Worm (Caenorhabditis elegans) whole organism, young adult: ENCODE results near the gene F45E1.1.

ENCODE experiments used
- B0261.1 ChIP-seq: sonication (generic microtip); optimal IDR thresholded peaks from 2 replicates; lab custom pipeline; 2016; ENCODE audit warnings: mild to moderate bottlenecking, missing genetic modification characterization, moderate library complexity, missing compliant biosample characterization
- C17E4.6 ChIP-seq: fragments of 200-800 bp; sonication (Bioruptor generic); IDR thresholded peaks from 2 replicates; pipeline ENCODE4 v1.3.6; 2022; ENCODE audit warnings: missing genetic modification reagents, missing genetic modification characterization, missing compliant biosample characterization
- D2030.7 ChIP-seq: fragments of 200-800 bp; sonication (Bioruptor generic); IDR thresholded peaks from 2 replicates; pipeline ENCODE4 v1.3.6; 2022; ENCODE audit warnings: missing genetic modification reagents, missing genetic modification characterization, missing compliant biosample characterization
- F22D6.2 ChIP-seq: sonication (generic microtip); optimal IDR thresholded peaks from 2 replicates; lab custom pipeline; 2016; ENCODE audit warnings: mild to moderate bottlenecking, missing genetic modification characterization, missing compliant biosample characterization
- F23B12.7 ChIP-seq: sonication (generic microtip); optimal IDR thresholded peaks from 2 replicates; lab custom pipeline; 2017; ENCODE audit warnings: missing genetic modification characterization, mild to moderate bottlenecking, missing compliant biosample characterization, antibody characterized with exemption, moderate library complexity; ENCODE audit not compliant: insufficient read depth
- F39B2.1 ChIP-seq: fragments of 200-800 bp; sonication (Bioruptor generic); IDR thresholded peaks from 2 replicates; pipeline ENCODE4 v1.3.6; 2022; ENCODE audit warnings: missing genetic modification reagents, missing genetic modification characterization, missing compliant biosample characterization
- F49E8.2 ChIP-seq: sonication (generic microtip); optimal IDR thresholded peaks from 3 replicates; lab custom pipeline; 2017; ENCODE audit warnings: missing genetic modification characterization, mild to moderate bottlenecking, missing compliant biosample characterization, antibody characterized with exemption, moderate library complexity; ENCODE audit not compliant: insufficient read depth
- F52B5.7 ChIP-seq: sonication (generic microtip); optimal IDR thresholded peaks from 2 replicates; lab custom pipeline; 2016; ENCODE audit warnings: mild to moderate bottlenecking, missing genetic modification characterization, missing compliant biosample characterization
- F57A8.1 ChIP-seq: fragments of 200-800 bp; sonication (Bioruptor generic); optimal IDR thresholded peaks from 2 replicates; lab custom pipeline; 2018; ENCODE audit warnings: mild to moderate bottlenecking, missing genetic modification characterization, moderate library complexity, missing compliant biosample characterization
- K11D2.4 ChIP-seq: fragments of 200-800 bp; sonication (Bioruptor generic); IDR thresholded peaks from 2 replicates; pipeline ENCODE4 v1.3.6; 2022; ENCODE audit warnings: missing genetic modification reagents, missing genetic modification characterization, missing compliant biosample characterization
- Y53G8AR.9 ChIP-seq: fragments of 200-800 bp; sonication (Bioruptor generic); conservative IDR thresholded peaks from 2 replicates; pipeline ENCODE4 v1.3.6; 2022; ENCODE audit warnings: missing genetic modification reagents, missing genetic modification characterization, missing compliant biosample characterization
- Y56A3A.18 ChIP-seq: fragments of 200-800 bp; sonication (Bioruptor generic); IDR thresholded peaks from 2 replicates; pipeline ENCODE4 v1.3.6; 2022; ENCODE audit warnings: missing genetic modification reagents, missing genetic modification characterization, missing compliant biosample characterization
- Y79H2A.3 ChIP-seq: fragments of 200-800 bp; sonication (Bioruptor generic); conservative IDR thresholded peaks from 2 replicates; pipeline ENCODE4 v1.3.6; 2022; ENCODE audit warnings: missing genetic modification reagents, missing genetic modification characterization, missing compliant biosample characterization
- aptf-2 ChIP-seq: fragments of 200-800 bp; sonication (Bioruptor generic); conservative IDR thresholded peaks from 2 replicates; pipeline ENCODE4 v1.3.6; 2022; ENCODE audit warnings: missing genetic modification reagents, missing genetic modification characterization, missing compliant biosample characterization
- attf-6 ChIP-seq: fragments of 200-800 bp; sonication (Bioruptor generic); IDR thresholded peaks from 2 replicates; pipeline ENCODE4 v1.3.6; 2022; ENCODE audit warnings: missing genetic modification reagents, missing genetic modification characterization, missing compliant biosample characterization
- cebp-1 ChIP-seq, 2 experiments: fragments of 200-800 bp in 1 of 2; sonication (Bioruptor generic) in 1 of 2; sonication (generic microtip) in 1 of 2; IDR thresholded peaks in 1 of 2; optimal IDR thresholded peaks in 1 of 2; 2 replicates each; pipeline versions ENCODE4 v1.3.6 to Lab custom; 2017 to 2022; ENCODE audit warnings: missing compliant biosample characterization in 2 of 2, missing genetic modification characterization in 2 of 2, mild to moderate bottlenecking in 1 of 2, missing genetic modification reagents in 1 of 2, moderate library complexity in 1 of 2
- die-1 ChIP-seq: sonication (generic microtip); optimal IDR thresholded peaks from 2 replicates; lab custom pipeline; 2016; ENCODE audit warnings: missing genotype, mild to moderate bottlenecking, missing genetic modification characterization, missing compliant biosample characterization
- dox-1 ChIP-seq: fragments of 200-800 bp; sonication (Bioruptor generic); IDR thresholded peaks from 2 replicates; pipeline ENCODE4 v1.3.6; 2022; ENCODE audit warnings: missing genetic modification reagents, missing genetic modification characterization, missing compliant biosample characterization
- egl-44 ChIP-seq: fragments of 200-800 bp; sonication (Bioruptor generic); IDR thresholded peaks from 2 replicates; pipeline ENCODE4 v1.3.6; 2022; ENCODE audit warnings: missing genetic modification reagents, missing genetic modification characterization, missing compliant biosample characterization
- gei-17 ChIP-seq: fragments of 200-800 bp; sonication (Bioruptor generic); optimal IDR thresholded peaks from 2 replicates; lab custom pipeline; 2018; ENCODE audit warnings: mild to moderate bottlenecking, missing genetic modification characterization, missing compliant biosample characterization
- hlh-26 ChIP-seq: fragments of 200-800 bp; sonication (Bioruptor generic); conservative IDR thresholded peaks from 2 replicates; pipeline ENCODE4 v1.3.6; 2022; ENCODE audit warnings: missing genetic modification reagents, missing genetic modification characterization, missing compliant biosample characterization
- hsf-1 ChIP-seq: fragments of 200-800 bp; sonication (Bioruptor generic); IDR thresholded peaks from 2 replicates; pipeline ENCODE4 v1.3.6; 2022; ENCODE audit warnings: missing genetic modification reagents, missing genetic modification characterization, missing compliant biosample characterization
- lag-1 ChIP-seq: fragments of 200-800 bp; sonication (Bioruptor generic); IDR thresholded peaks from 2 replicates; pipeline ENCODE4 v1.3.6; 2022; ENCODE audit warnings: missing genetic modification reagents, missing genetic modification characterization, missing compliant biosample characterization
- lsl-1 ChIP-seq: fragments of 200-800 bp; sonication (Bioruptor generic); optimal IDR thresholded peaks from 2 replicates; lab custom pipeline; 2018; ENCODE audit warnings: mild to moderate bottlenecking, missing genetic modification characterization, moderate library complexity, missing compliant biosample characterization
- madf-10 ChIP-seq: sonication (generic microtip); optimal IDR thresholded peaks from 2 replicates; lab custom pipeline; 2016; ENCODE audit warnings: mild to moderate bottlenecking, missing genetic modification characterization, missing compliant biosample characterization
- madf-6 ChIP-seq: fragments of 200-800 bp; sonication (Bioruptor generic); IDR thresholded peaks from 2 replicates; pipeline ENCODE4 v1.3.6; 2022; ENCODE audit warnings: missing genetic modification reagents, missing genetic modification characterization, missing compliant biosample characterization
- mes-4 ChIP-seq: sonication (generic microtip); optimal IDR thresholded peaks from 2 replicates; lab custom pipeline; 2016; ENCODE audit warnings: missing genotype, missing genetic modification characterization, missing compliant biosample characterization
- nfya-1 ChIP-seq: sonication (generic microtip); optimal IDR thresholded peaks from 2 replicates; lab custom pipeline; 2017; ENCODE audit warnings: antibody characterized with exemption, missing compliant biosample characterization, missing genetic modification characterization, borderline replicate concordance; ENCODE audit not compliant: insufficient read depth
- nfya-2 ChIP-seq: fragments of 200-800 bp; sonication (Bioruptor generic); IDR thresholded peaks from 2 replicates; pipeline ENCODE4 v1.3.6; 2022; ENCODE audit warnings: missing genetic modification reagents, missing genetic modification characterization, missing compliant biosample characterization
- nhr-120 ChIP-seq: fragments of 200-800 bp; sonication (Bioruptor generic); IDR thresholded peaks from 2 replicates; pipeline ENCODE4 v1.3.6; 2022; ENCODE audit warnings: missing genetic modification characterization, missing compliant biosample characterization
- nhr-80 ChIP-seq: sonication (generic microtip); optimal IDR thresholded peaks from 2 replicates; lab custom pipeline; 2016; ENCODE audit warnings: missing genetic modification characterization, missing compliant biosample characterization
- nhr-90 ChIP-seq: sonication (generic microtip); optimal IDR thresholded peaks from 2 replicates; lab custom pipeline; 2016; ENCODE audit warnings: missing genotype, mild to moderate bottlenecking, missing genetic modification characterization, missing compliant biosample characterization
- sea-2 ChIP-seq: fragments of 200-800 bp; sonication (Bioruptor generic); IDR thresholded peaks from 2 replicates; pipeline ENCODE4 v1.3.6; 2022; ENCODE audit warnings: missing genetic modification characterization, missing compliant biosample characterization
- snpc-1.1 ChIP-seq: sonication (generic microtip); optimal IDR thresholded peaks from 2 replicates; lab custom pipeline; 2017; ENCODE audit warnings: missing genetic modification characterization, mild to moderate bottlenecking, missing compliant biosample characterization, antibody characterized with exemption, moderate library complexity, missing genotype, missing genetic modification reagents; ENCODE audit not compliant: insufficient read depth
- snpc-4 ChIP-seq, 5 experiments: fragments of 150-350 bp in 1 of 5; sonication (generic microtip) in 4 of 5; optimal IDR thresholded peaks; 2 replicates each; lab custom pipeline; 2014 to 2018; ENCODE audit warnings: missing genetic modification characterization in 5 of 5, missing biosample characterization in 3 of 5, antibody characterized with exemption in 2 of 5, mild to moderate bottlenecking in 2 of 5, missing compliant biosample characterization in 2 of 5, missing genotype in 2 of 5, moderate library complexity in 2 of 5, missing genetic modification reagents in 1 of 5
- tbp1 ChIP-seq: fragments of 200-800 bp; sonication (Bioruptor generic); optimal IDR thresholded peaks from 2 replicates; lab custom pipeline; 2018; ENCODE audit warnings: mild to moderate bottlenecking, missing genetic modification characterization, missing compliant biosample characterization
- tlf-1 ChIP-seq: fragments of 200-800 bp; sonication (Bioruptor generic); optimal IDR thresholded peaks from 2 replicates; lab custom pipeline; 2018; ENCODE audit warnings: mild to moderate bottlenecking, missing genetic modification characterization, missing compliant biosample characterization
- xnd-1 ChIP-seq: sonication (generic microtip); optimal IDR thresholded peaks from 2 replicates; lab custom pipeline; 2016; ENCODE audit warnings: missing genotype, missing genetic modification reagents, missing genetic modification characterization, missing compliant biosample characterization
- ztf-28 ChIP-seq: fragments of 200-800 bp; sonication (Bioruptor generic); IDR thresholded peaks from 2 replicates; pipeline ENCODE4 v1.3.6; 2022; ENCODE audit warnings: missing genetic modification reagents, missing genetic modification characterization, missing compliant biosample characterization

Gene F45E1.1

ce11 chrX:7965449-7965848, 38.0 kb upstream of the F45E1.1 start:
- TF ChIP-seq snpc-4 (GFP tag; optimal IDR thresholded peaks at IDR 0.05; lab: Kevin White, UChicago) (no peak), snpc-4 (tag; optimal IDR thresholded peaks at IDR 0.05; lab: Kevin White, UChicago) (no peak), Y56A3A.18 (GFP tag; lab: Robert Waterston, UW) (no peak), dox-1 (no peak), nfya-2 (GFP tag; lab: Robert Waterston, UW) (no peak), nfya-1 (tag; lab: Kevin White, UChicago) (no peak), F57A8.1 (no peak), cebp-1 (GFP tag; IDR thresholded peaks at IDR 0.05; lab: Robert Waterston, UW) (no peak), cebp-1 (tag; optimal IDR thresholded peaks at IDR 0.05; lab: Kevin White, UChicago) (no peak), D2030.7 (GFP tag; lab: Robert Waterston, UW) (no peak), lsl-1 (GFP tag; lab: Kevin White, UChicago) (no peak), B0261.1 (tag; lab: Kevin White, UChicago) (no peak), nhr-120 (no peak), hlh-26 (no peak), mes-4 (no peak), sea-2 (no peak)

- TF ChIP-seq egl-44 (GFP tag; lab: Robert Waterston, UW) = no peak
- TF ChIP-seq gei-17 (GFP tag; lab: Kevin White, UChicago) = no peak
- no peak for TF ChIP-seq Y53G8AR.9 (GFP tag; lab: Robert Waterston, UW)
- TF ChIP-seq aptf-2 = no peak
- no peak for TF ChIP-seq F52B5.7
- no peak for TF ChIP-seq ztf-28
- TF ChIP-seq F22D6.2 (tag; lab: Kevin White, UChicago) = no peak
- no peak for TF ChIP-seq xnd-1 (tag; lab: Kevin White, UChicago)
- TF ChIP-seq lag-1 (GFP tag; lab: Robert Waterston, UW) = no peak
These were observed 34.9 kb upstream of the F45E1.1 start for ce11 chrX:7968537-7968936.

ce11 chrX:7975741-7976140, 27.7 kb upstream of the F45E1.1 start:
- TF ChIP-seq aptf-2 = no peak
- TF ChIP-seq K11D2.4 = no peak
- no peak for TF ChIP-seq hsf-1 (GFP tag; lab: Robert Waterston, UW)
- no peak for TF ChIP-seq F23B12.7 (tag; lab: Kevin White, UChicago)
- no peak for TF ChIP-seq madf-10

- no peak for TF ChIP-seq Y79H2A.3 (GFP tag; lab: Robert Waterston, UW)
These were observed 27.1 kb upstream of the F45E1.1 start, which contains the start of gene F45E1.5 for ce11 chrX:7976400-7976799. F45E1.5 (plus strand) TSS chrX:7976700.

ce11 chrX:7977452-7977851, 26.0 kb upstream of the F45E1.1 start:
- TF ChIP-seq C17E4.6 (GFP tag; lab: Robert Waterston, UW) (no peak), die-1 (tag; lab: Kevin White, UChicago) (no peak), tlf-1 (GFP tag; lab: Kevin White, UChicago) (no peak), nfya-1 (tag; lab: Kevin White, UChicago) (no peak), nhr-90 (no peak), madf-6 (GFP tag; lab: Robert Waterston, UW) (no peak), Y53G8AR.9 (GFP tag; lab: Robert Waterston, UW) (no peak), tbp1 (GFP tag; lab: Kevin White, UChicago) (no peak), F22D6.2 (tag; lab: Kevin White, UChicago) (no peak), Y56A3A.18 (GFP tag; lab: Robert Waterston, UW) (no peak), snpc-1.1 (tag; lab: Kevin White, UChicago) (no peak), nhr-80 (tag; lab: Kevin White, UChicago) (no peak), F39B2.1 (no peak), attf-6 (GFP tag; lab: Robert Waterston, UW) (no peak), F49E8.2 (tag; lab: Kevin White, UChicago) (no peak)
- TF ChIP-seq, all 124 proteins: peak for 0
